Fruit fly (Drosophila melanogaster) whole organism, pupa: ENCODE data around the gene CG12075.

ENCODE experiments used
- CG10348 ChIP-seq: fragments of 200-800 bp; sonication (Bioruptor generic); IDR thresholded peaks from 2 replicates; pipeline ENCODE4 v1.3.6; 2022; ENCODE audit warnings: missing biosample characterization, missing genetic modification characterization
- CG4496 ChIP-seq: fragments of 200-800 bp; sonication (Bioruptor generic); IDR thresholded peaks from 3 replicates; pipeline ENCODE4 v1.3.6; 2022; ENCODE audit warnings: missing biosample characterization, missing genetic modification characterization

dm6 chrX:8806561-8807190 lies 31.4 kb upstream of the CG12075 start:
- TF ChIP-seq CG4496 (0 out of 3 replicates have a peak, but pooled peaks have one; percentile 37), CG10348 (GFP tag; lab: Robert Waterston, UW) (no peak)
